Fruit fly (Drosophila melanogaster): ENCODE data around the gene CG43233.
"Not testable (repeated sequence)": the region's sequence is repeated elsewhere in the genome, so short reads cannot be mapped to it uniquely, and the experiment has no call there.

The CG43233 gene

dm6 chr2L:20476718-20477277 lies 3.6 kb upstream of the CG43233 start:
- TF ChIP-seq fru (GFP tag; optimal IDR thresholded peaks at IDR 0.05) (no peak), Rel (GFP tag; optimal IDR thresholded peaks at IDR 0.05) (no peak), Rel (tag; optimal IDR thresholded peaks at IDR 0.05) (no peak), Vsx2 (GFP tag; optimal IDR thresholded peaks at IDR 0.05; ENCODE audit: partially characterized antibody) (no peak)

- no peak for TF ChIP-seq lola (GFP tag; optimal IDR thresholded peaks at IDR 0.05)
- TF ChIP-seq Myc (optimal IDR thresholded peaks at IDR 0.05) = no peak
- no peak for TF ChIP-seq usp (GFP tag; optimal IDR thresholded peaks at IDR 0.05)
- no peak for TF ChIP-seq Sp1 (GFP tag; optimal IDR thresholded peaks at IDR 0.05)
- no peak for TF ChIP-seq rgr (GFP tag; optimal IDR thresholded peaks at IDR 0.05)
Measured at dm6 chr2L:20464385-20464784, 8.8 kb downstream of the CG43233 start.

- TF ChIP-seq Hnf4 (GFP tag; optimal IDR thresholded peaks at IDR 0.05) (peak; percentile 61), tai (GFP tag; optimal IDR thresholded peaks at IDR 0.05) (no peak), Hr78 (GFP tag; optimal IDR thresholded peaks at IDR 0.05) (no peak), dmrt93B (GFP tag; optimal IDR thresholded peaks at IDR 0.05) (peak; percentile 39), ey (GFP tag; optimal IDR thresholded peaks at IDR 0.05) (peak; percentile 17), foxo (GFP tag; optimal IDR thresholded peaks at IDR 0.05) (peak in 1 of 2 experiments; percentile 46), OdsH (GFP tag; optimal IDR thresholded peaks at IDR 0.05) (peak; percentile 4), HLH106 (tag; optimal IDR thresholded peaks at IDR 0.05) (peak; percentile 60), Sp1 (GFP tag; optimal IDR thresholded peaks at IDR 0.05) (peak; percentile 65), woc (GFP tag; optimal IDR thresholded peaks at IDR 0.05) (peak; percentile 12), CrebA (GFP tag; optimal IDR thresholded peaks at IDR 0.05; ENCODE audit: borderline replicate concordance) (no peak), Dif (GFP tag; optimal IDR thresholded peaks at IDR 0.05; ENCODE audit: partially characterized antibody) (no peak), Abd-B (GFP tag; optimal IDR thresholded peaks at IDR 0.05) (no peak), fru (GFP tag; optimal IDR thresholded peaks at IDR 0.05) (peak; percentile 46), rgr (GFP tag; optimal IDR thresholded peaks at IDR 0.05) (peak; percentile 45), psq (GFP tag; optimal IDR thresholded peaks at IDR 0.05) (peak; percentile 33), h (GFP tag; optimal IDR thresholded peaks at IDR 0.05) (peak; percentile 41), CG9705 (GFP tag; optimal IDR thresholded peaks at IDR 0.05) (peak; percentile 43), Rel (GFP tag; optimal IDR thresholded peaks at IDR 0.05) (no peak), Rel (tag; optimal IDR thresholded peaks at IDR 0.05) (peak; percentile 49)
Measured at dm6 chr2L:20463316-20463856, 9.8 kb downstream of the CG43233 start, which contains the start of gene CG2493. CG2493 (minus strand) TSS chr2L:20463444.

dm6 chr2L:20458975-20459374 lies 14.2 kb downstream of the CG43233 start, which contains the start of the genes CG18858 and Cdc23:
CG18858 (minus strand) TSS chr2L:20459075.
Cdc23 (plus strand) TSS chr2L:20459342.
- not testable (repeated sequence) for TF ChIP-seq rgr, lola, GATAd (GFP tag; optimal IDR thresholded peaks at IDR 0.05)

dm6 chr2L:20449864-20450263 lies 23.3 kb downstream of the CG43233 start, which contains the start of the genes CG31683 and CG31687:
CG31683 (minus strand) TSS chr2L:20449964.
CG31687 (plus strand) TSS chr2L:20450225.
- not testable (repeated sequence) for TF ChIP-seq Mio, Hr78, CG32264 (GFP tag; optimal IDR thresholded peaks at IDR 0.05)

- TF ChIP-seq Dfd (GFP tag; optimal IDR thresholded peaks at IDR 0.05) (peak; percentile 80), lola (GFP tag; optimal IDR thresholded peaks at IDR 0.05) (no peak)
Measured at dm6 chr2L:20438474-20438873, 34.7 kb downstream of the CG43233 start.

dm6 chr2L:20437873-20438272 lies 35.3 kb downstream of the CG43233 start:
- TF ChIP-seq Myc (optimal IDR thresholded peaks at IDR 0.05) (no peak), CG9705 (GFP tag; optimal IDR thresholded peaks at IDR 0.05) (no peak), sv (GFP tag; optimal IDR thresholded peaks at IDR 0.05) (no peak), N (GFP tag; optimal IDR thresholded peaks at IDR 0.05) (no peak), CrebA (GFP tag; optimal IDR thresholded peaks at IDR 0.05; ENCODE audit: borderline replicate concordance) (no peak), h (GFP tag; optimal IDR thresholded peaks at IDR 0.05) (no peak), pan (optimal IDR thresholded peaks at IDR 0.05) (no peak), woc (GFP tag; optimal IDR thresholded peaks at IDR 0.05) (no peak), ey (GFP tag; optimal IDR thresholded peaks at IDR 0.05) (no peak), GATAd (GFP tag; optimal IDR thresholded peaks at IDR 0.05) (no peak), Vsx2 (GFP tag; optimal IDR thresholded peaks at IDR 0.05; ENCODE audit: partially characterized antibody) (no peak)

Data from whole organism, wandering third instar larva.